Worm (Caenorhabditis elegans): ENCODE measurements around the gene srg-59.
A peak's percentile ranks its signal among the peaks of the same experiment; 100 is the strongest.

The srg-59 gene

DNA sequence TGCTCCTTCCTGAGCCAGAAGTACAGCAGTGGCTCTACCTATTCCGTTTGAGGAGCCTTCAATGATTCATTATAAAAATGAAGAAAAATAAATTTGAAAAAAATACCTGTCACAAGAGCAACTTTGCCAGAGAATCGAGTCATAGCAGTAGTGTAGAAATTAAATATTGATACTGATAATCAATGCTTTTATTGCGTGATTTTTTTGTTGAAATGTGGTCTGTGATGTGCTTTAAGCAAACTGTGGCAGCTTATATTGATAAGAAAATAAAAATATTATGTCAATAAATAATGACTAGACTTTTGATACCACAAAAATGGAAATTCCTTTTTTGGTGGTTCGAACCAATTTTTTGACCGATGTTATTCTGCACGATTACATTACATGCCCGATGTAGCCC, 39.9 kb upstream of the srg-59 start, which contains the start of gene dhs-14 (continued):
- TF ChIP-seq ctbp-1 (GFP tag; IDR thresholded peaks at IDR 0.05) (no peak), nhr-41 (GFP tag; IDR thresholded peaks at IDR 0.05) (no peak), duxl-1 (tag; optimal IDR thresholded peaks at IDR 0.05; ENCODE audit: poor library complexity) (no peak), mdt-29 (GFP tag; IDR thresholded peaks at IDR 0.05) (no peak), T20F7.1 (GFP tag; optimal IDR thresholded peaks at IDR 0.05) (no peak), php-3 (GFP tag; IDR thresholded peaks at IDR 0.05) (0 out of 2 replicates have a peak, but pooled peaks have one; percentile 11), nhr-28 (tag; optimal IDR thresholded peaks at IDR 0.05) (peak; percentile 92), mes-2 (tag; optimal IDR thresholded peaks at IDR 0.05; ENCODE audit: poor library complexity, severe bottlenecking) (no peak), nhr-25 (tag; optimal IDR thresholded peaks at IDR 0.05; ENCODE audit: borderline replicate concordance, insufficient read depth) (no peak), nhr-102 (tag; optimal IDR thresholded peaks at IDR 0.05) (no peak), lir-3 (tag; optimal IDR thresholded peaks at IDR 0.05) (no peak), Y48G9A.11 (GFP tag; IDR thresholded peaks at IDR 0.05) (no peak), ceh-32 (tag; optimal IDR thresholded peaks at IDR 0.05; ENCODE audit: poor library complexity) (no peak), zip-11 (GFP tag; IDR thresholded peaks at IDR 0.05) (no peak), F49E8.2 (tag; optimal IDR thresholded peaks at IDR 0.05; ENCODE audit: borderline replicate concordance) (no peak)

- TF ChIP-seq nhr-28 (tag; optimal IDR thresholded peaks at IDR 0.05) (peak; percentile 54), hmg-1.1 (GFP tag; IDR thresholded peaks at IDR 0.05) (no peak)
Measured at ce11 chrV:2763105-2763504, 38.0 kb upstream of the srg-59 start, which contains the start of gene R05D8.7. Gene R05D8.7, minus strand, starts transcription at chrV:2763208.

ce11 chrV:2761470-2761869, 36.3 kb upstream of the srg-59 start:
- TF ChIP-seq nhr-76 (tag; optimal IDR thresholded peaks at IDR 0.05) = no peak
- TF ChIP-seq set-16 (GFP tag; IDR thresholded peaks at IDR 0.05) = peak; percentile 66
- no peak for TF ChIP-seq arid-1 (GFP tag; conservative IDR thresholded peaks at IDR 0.05)

- TF ChIP-seq madf-5 (GFP tag; IDR thresholded peaks at IDR 0.05) = no peak
- no peak for TF ChIP-seq zip-11 (GFP tag; IDR thresholded peaks at IDR 0.05)
- no peak for TF ChIP-seq dmd-6 (GFP tag; IDR thresholded peaks at IDR 0.05)
- no peak for TF ChIP-seq zag-1 (tag; optimal IDR thresholded peaks at IDR 0.05)
- no peak for TF ChIP-seq lsy-2 (tag; optimal IDR thresholded peaks at IDR 0.05)
- TF ChIP-seq daf-16 (GFP tag; optimal IDR thresholded peaks at IDR 0.05) = no peak
- no peak for TF ChIP-seq daf-16 (tag; optimal IDR thresholded peaks at IDR 0.05)
- TF ChIP-seq ZK337.2 (GFP tag; IDR thresholded peaks at IDR 0.05) = no peak
- no peak for TF ChIP-seq mes-2 (tag; optimal IDR thresholded peaks at IDR 0.05; ENCODE audit: poor library complexity, severe bottlenecking)
- no peak for TF ChIP-seq mxl-2 (GFP tag; conservative IDR thresholded peaks at IDR 0.05)
- no peak for TF ChIP-seq nhr-10 (tag; optimal IDR thresholded peaks at IDR 0.05)
- no peak for TF ChIP-seq fkh-10 (GFP tag; optimal IDR thresholded peaks at IDR 0.05)
- TF ChIP-seq dmd-8 (GFP tag; IDR thresholded peaks at IDR 0.05) = no peak
- TF ChIP-seq ceh-82 (tag; optimal IDR thresholded peaks at IDR 0.05) = no peak
- no peak for TF ChIP-seq duxl-1 (tag; optimal IDR thresholded peaks at IDR 0.05; ENCODE audit: poor library complexity)
Measured at ce11 chrV:2759456-2759855, 34.3 kb upstream of the srg-59 start, which contains the start of gene srg-58. Gene srg-58, minus strand, starts transcription at chrV:2759556.

- TF ChIP-seq cey-2 (tag; optimal IDR thresholded peaks at IDR 0.05; ENCODE audit: borderline replicate concordance, insufficient read depth) (no peak), set-16 (GFP tag; IDR thresholded peaks at IDR 0.05) (peak; percentile 55), snpc-1.2 (GFP tag; IDR thresholded peaks at IDR 0.05) (no peak), F26F4.8 (GFP tag; conservative IDR thresholded peaks at IDR 0.05) (0 out of 2 replicates have a peak, but pooled peaks have one; percentile 32), ceh-44 (GFP tag; IDR thresholded peaks at IDR 0.05) (0 out of 2 replicates have a peak, but pooled peaks have one; percentile 8), nhr-25 (tag; optimal IDR thresholded peaks at IDR 0.05; ENCODE audit: borderline replicate concordance, insufficient read depth) (no peak)
Measured at ce11 chrV:2758437-2758836, 33.3 kb upstream of the srg-59 start.
